Fruit fly (Drosophila melanogaster): ENCODE data around the gene alpha-Man-IIa.

The alpha-Man-IIa gene

dm6 chr3R:9456373-9456772 is 44.0 kb downstream of the alpha-Man-IIa start, which contains the start of gene GstZ1:
Gene GstZ1 (minus strand): TSS chr3R:9456546.
- TF ChIP-seq usp (GFP tag; optimal IDR thresholded peaks at IDR 0.05) (no peak), CG8478 (optimal IDR thresholded peaks at IDR 0.05) (no peak), pan (optimal IDR thresholded peaks at IDR 0.05) (no peak), psq (optimal IDR thresholded peaks at IDR 0.05) (no peak)

DNA sequence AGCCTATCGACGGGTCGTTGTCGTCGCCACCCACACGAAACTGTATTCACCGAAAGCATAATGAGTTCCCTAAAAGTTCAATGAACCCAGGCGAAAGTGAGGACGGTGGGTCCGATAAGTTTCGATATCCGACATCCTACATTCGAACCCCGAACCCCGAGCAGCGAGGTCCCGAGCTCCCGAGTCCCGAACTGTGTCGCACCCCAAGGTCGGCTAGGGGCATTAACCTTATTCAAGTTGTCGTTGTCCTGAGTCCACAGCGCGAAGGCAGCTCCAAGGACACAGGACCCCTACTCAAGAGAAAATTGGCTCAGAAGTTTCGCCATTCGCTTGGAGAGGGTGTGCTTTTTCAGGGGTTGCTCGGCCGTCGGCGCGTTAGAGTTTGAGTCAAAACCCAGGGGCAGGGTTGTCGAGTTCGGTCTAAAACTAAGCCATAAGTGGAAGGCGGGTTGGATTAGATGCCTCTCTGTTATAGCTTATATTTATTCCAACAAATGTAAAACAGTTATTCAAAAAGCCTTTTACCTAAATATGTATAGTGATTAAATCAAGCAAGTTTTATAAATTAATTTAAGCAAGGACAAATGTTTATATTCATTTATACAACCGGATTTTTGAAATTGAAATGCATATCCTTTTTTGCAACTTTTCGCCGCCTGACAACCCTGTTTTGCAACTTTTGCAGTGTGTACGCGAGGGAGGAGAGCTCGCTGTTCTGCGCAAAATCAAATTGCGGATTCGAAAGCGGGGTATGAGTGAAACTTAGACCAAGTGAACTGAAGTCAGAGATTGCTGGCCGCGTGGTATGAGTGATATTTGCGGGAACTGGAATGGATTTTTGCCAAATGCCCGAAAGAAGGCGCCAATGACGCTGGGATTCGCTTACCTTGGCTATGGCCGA is 47.3 kb downstream of the alpha-Man-IIa start:
- no peak for TF ChIP-seq Dll (optimal IDR thresholded peaks at IDR 0.05)
- TF ChIP-seq CG8478 (optimal IDR thresholded peaks at IDR 0.05), result no peak
- TF ChIP-seq pan (optimal IDR thresholded peaks at IDR 0.05), result no peak
- TF ChIP-seq EcR (GFP tag; optimal IDR thresholded peaks at IDR 0.05), result peak in 1 of 2 experiments; percentile 42
- no peak for TF ChIP-seq usp (GFP tag; optimal IDR thresholded peaks at IDR 0.05)
- TF ChIP-seq psq (optimal IDR thresholded peaks at IDR 0.05), result no peak

dm6 chr3R:9460488-9461150 is 48.3 kb downstream of the alpha-Man-IIa start, which contains the start of gene GstZ2:
Gene GstZ2 (minus strand): TSS chr3R:9460652.
- TF ChIP-seq EcR (GFP tag; optimal IDR thresholded peaks at IDR 0.05) (no peak), Dll (optimal IDR thresholded peaks at IDR 0.05) (no peak), pan (optimal IDR thresholded peaks at IDR 0.05) (no peak), psq (optimal IDR thresholded peaks at IDR 0.05) (no peak), usp (GFP tag; optimal IDR thresholded peaks at IDR 0.05) (no peak), CG8478 (optimal IDR thresholded peaks at IDR 0.05) (no peak)

All from whole organism.